Worm (Caenorhabditis elegans) whole organism, late embryonic: Measurements from ENCODE around the gene cnx-1.

Source experiments
- C38D4.7 ChIP-seq: fragments of 200-800 bp; sonication (Bioruptor generic); optimal IDR thresholded peaks from 2 replicates; lab custom pipeline; 2018; ENCODE audit warnings: mild to moderate bottlenecking, missing genetic modification characterization, moderate library complexity, missing compliant biosample characterization
- F13H6.1 ChIP-seq: sonication (generic microtip); optimal IDR thresholded peaks from 2 replicates; lab custom pipeline; 2016; ENCODE audit warnings: missing genetic modification characterization, missing compliant biosample characterization
- K02D7.2 ChIP-seq: sonication (generic microtip); optimal IDR thresholded peaks from 2 replicates; lab custom pipeline; 2017; ENCODE audit warnings: mild to moderate bottlenecking, missing genetic modification characterization, missing compliant biosample characterization
- ceh-18 ChIP-seq: sonication (generic microtip); optimal IDR thresholded peaks from 2 replicates; lab custom pipeline; 2016; ENCODE audit warnings: missing genetic modification characterization, missing compliant biosample characterization
- ceh-19 ChIP-seq: fragments of 200-800 bp; sonication (Bioruptor generic); optimal IDR thresholded peaks from 2 replicates; lab custom pipeline; 2018; ENCODE audit warnings: mild to moderate bottlenecking, missing genetic modification characterization, missing compliant biosample characterization
- ceh-22 ChIP-seq: sonication (generic microtip); optimal IDR thresholded peaks from 2 replicates; lab custom pipeline; 2017; ENCODE audit warnings: missing biosample characterization, missing genetic modification characterization
- ceh-30 ChIP-seq: fragments of 150-350 bp; optimal IDR thresholded peaks from 2 replicates; lab custom pipeline; 2014; ENCODE audit warnings: missing biosample characterization, missing genetic modification characterization
- ceh-6 ChIP-seq: fragments of 200-800 bp; sonication (Bioruptor generic); optimal IDR thresholded peaks from 2 replicates; lab custom pipeline; 2018; ENCODE audit warnings: mild to moderate bottlenecking, missing genetic modification characterization, missing compliant biosample characterization
- dve-1 ChIP-seq: sonication (generic microtip); optimal IDR thresholded peaks from 2 replicates; lab custom pipeline; 2017; ENCODE audit warnings: antibody characterized with exemption, mild to moderate bottlenecking, missing genetic modification characterization, missing compliant biosample characterization
- elt-2 ChIP-seq: sonication (generic microtip); optimal IDR thresholded peaks from 2 replicates; lab custom pipeline; 2016; ENCODE audit warnings: missing genetic modification reagents, missing genetic modification characterization, missing compliant biosample characterization
- eyg-1 ChIP-seq: sonication (generic microtip); optimal IDR thresholded peaks from 2 replicates; lab custom pipeline; 2016; ENCODE audit warnings: missing genotype, missing genetic modification characterization, missing compliant biosample characterization
- fkh-10 ChIP-seq: fragments of 150-350 bp; optimal IDR thresholded peaks from 2 replicates; lab custom pipeline; 2014; ENCODE audit warnings: missing biosample characterization, missing genetic modification reagents, missing genetic modification characterization
- gmeb-2 ChIP-seq: sonication (generic microtip); optimal IDR thresholded peaks from 2 replicates; lab custom pipeline; 2016; ENCODE audit warnings: missing genetic modification characterization, inconsistent platforms, missing compliant biosample characterization
- hlh-30 ChIP-seq: sonication (generic microtip); optimal IDR thresholded peaks from 2 replicates; lab custom pipeline; 2017; ENCODE audit warnings: antibody characterized with exemption, missing genetic modification characterization, missing compliant biosample characterization; ENCODE audit not compliant: insufficient read depth
- hlh-6 ChIP-seq: sonication (generic microtip); optimal IDR thresholded peaks from 2 replicates; lab custom pipeline; 2016; ENCODE audit warnings: missing genotype, missing genetic modification characterization, missing compliant biosample characterization
- lin-11 ChIP-seq: fragments of 200-800 bp; sonication (Bioruptor generic); optimal IDR thresholded peaks from 2 replicates; lab custom pipeline; 2018; ENCODE audit warnings: mild to moderate bottlenecking, missing genetic modification characterization, missing compliant biosample characterization
- nfya-1 ChIP-seq: sonication (generic microtip); optimal IDR thresholded peaks from 2 replicates; lab custom pipeline; 2017; ENCODE audit warnings: missing genetic modification characterization, mild to moderate bottlenecking, missing compliant biosample characterization, antibody characterized with exemption, moderate library complexity
- nhr-11 ChIP-seq: fragments of 150-350 bp; optimal IDR thresholded peaks from 2 replicates; lab custom pipeline; 2014; ENCODE audit warnings: missing biosample characterization, missing genetic modification characterization
- npax-4 ChIP-seq: sonication (generic microtip); optimal IDR thresholded peaks from 2 replicates; lab custom pipeline; 2016; ENCODE audit warnings: missing genetic modification characterization, missing compliant biosample characterization
- odd-2 ChIP-seq: sonication (generic microtip); optimal IDR thresholded peaks from 2 replicates; lab custom pipeline; 2017; ENCODE audit warnings: antibody characterized with exemption, mild to moderate bottlenecking, missing genetic modification characterization, missing compliant biosample characterization
- pat-9 ChIP-seq: fragments of 200-800 bp; sonication (Bioruptor generic); optimal IDR thresholded peaks from 2 replicates; lab custom pipeline; 2018; ENCODE audit warnings: mild to moderate bottlenecking, missing genetic modification characterization, moderate library complexity, missing compliant biosample characterization
- pax-1 ChIP-seq: fragments of 150-350 bp; optimal IDR thresholded peaks from 2 replicates; lab custom pipeline; 2014; ENCODE audit warnings: missing biosample characterization, missing genetic modification characterization
- pha-4 ChIP-seq: fragments of 150-350 bp; optimal IDR thresholded peaks from 2 replicates; lab custom pipeline; 2018; ENCODE audit warnings: missing biosample characterization, missing genetic modification reagents, missing genetic modification characterization
- pqm-1 ChIP-seq: sonication (generic microtip); optimal IDR thresholded peaks from 2 replicates; lab custom pipeline; 2016; ENCODE audit warnings: missing genetic modification characterization, missing compliant biosample characterization
- pros-1 ChIP-seq: fragments of 150-350 bp; optimal IDR thresholded peaks from 2 replicates; lab custom pipeline; 2014; ENCODE audit warnings: missing biosample characterization, missing genetic modification reagents, missing genetic modification characterization
- rnt-1 ChIP-seq: sonication (generic microtip); optimal IDR thresholded peaks from 2 replicates; lab custom pipeline; 2016; ENCODE audit warnings: missing genetic modification characterization, missing compliant biosample characterization
- sox-2 ChIP-seq: fragments of 200-800 bp; sonication (Bioruptor generic); IDR thresholded peaks from 2 replicates; pipeline ENCODE4 v1.3.6; 2022; ENCODE audit warnings: missing genetic modification reagents, missing genetic modification characterization, missing compliant biosample characterization
- syd-9 ChIP-seq: sonication (generic microtip); optimal IDR thresholded peaks from 2 replicates; lab custom pipeline; 2016; ENCODE audit warnings: mild to moderate bottlenecking, missing genetic modification characterization, moderate library complexity, missing compliant biosample characterization
- tbx-2 ChIP-seq: sonication (generic microtip); optimal IDR thresholded peaks from 2 replicates; lab custom pipeline; 2016; ENCODE audit warnings: missing genetic modification characterization, missing compliant biosample characterization
- tbx-7 ChIP-seq: sonication (generic microtip); optimal IDR thresholded peaks from 2 replicates; lab custom pipeline; 2016; ENCODE audit warnings: missing genotype, missing genetic modification characterization, missing compliant biosample characterization
- ztf-16 ChIP-seq: sonication (generic microtip); optimal IDR thresholded peaks from 2 replicates; lab custom pipeline; 2017; ENCODE audit warnings: missing genetic modification characterization, missing compliant biosample characterization

cnx-1 gene

DNA sequence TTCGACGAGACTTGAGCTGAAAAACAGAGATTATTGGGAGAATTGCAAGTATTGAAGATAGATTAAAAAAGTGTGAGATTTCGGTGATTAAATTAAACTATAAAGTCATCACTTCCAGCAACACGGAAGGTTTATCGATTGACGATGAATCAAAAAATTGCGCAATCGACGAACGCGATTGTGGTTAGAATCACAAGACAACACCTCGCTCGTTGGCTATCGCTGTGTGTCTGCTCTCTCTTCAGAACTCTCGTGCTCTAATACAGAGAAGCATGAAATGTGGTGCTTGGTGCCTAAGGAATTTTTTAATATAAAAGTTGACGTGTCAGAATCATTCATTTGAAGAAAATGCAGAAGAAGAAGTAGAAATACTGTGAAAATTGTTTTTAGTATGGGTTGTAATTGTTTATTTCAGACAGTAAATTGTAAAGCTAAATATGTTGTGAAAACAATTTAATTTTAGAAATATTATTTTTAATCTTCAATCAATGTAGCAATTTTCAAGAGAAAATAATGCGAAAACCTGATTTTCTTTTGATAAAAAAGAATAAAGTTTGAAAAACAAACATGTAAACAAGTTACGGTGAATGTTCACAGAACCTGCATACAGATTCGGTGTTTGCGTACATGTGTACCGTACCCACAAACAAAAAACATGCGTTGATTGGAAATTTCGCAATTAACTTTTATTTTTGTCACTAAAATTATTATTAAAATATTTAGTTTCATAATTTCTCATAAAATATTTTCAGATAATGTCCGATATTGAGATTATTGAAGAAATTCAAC, 10.4 kb upstream of the cnx-1 start, which contains the start of the genes ZK632.10 and ZK632.11:
Gene ZK632.10, minus strand, starts transcription at position 560 of the 789 bp plus-strand sequence.
Gene ZK632.11, plus strand, starts transcription at position 753 of the 789 bp plus-strand sequence.
- TF ChIP-seq odd-2 (no peak), ceh-30 (no peak), hlh-30 (peak; percentile 78), ceh-19 (no peak), pha-4 (no peak), rnt-1 (peak; percentile 7), nhr-11 (tag; lab: Kevin White, UChicago) (no peak), nfya-1 (tag; lab: Kevin White, UChicago) (peak; percentile 18)

DNA sequence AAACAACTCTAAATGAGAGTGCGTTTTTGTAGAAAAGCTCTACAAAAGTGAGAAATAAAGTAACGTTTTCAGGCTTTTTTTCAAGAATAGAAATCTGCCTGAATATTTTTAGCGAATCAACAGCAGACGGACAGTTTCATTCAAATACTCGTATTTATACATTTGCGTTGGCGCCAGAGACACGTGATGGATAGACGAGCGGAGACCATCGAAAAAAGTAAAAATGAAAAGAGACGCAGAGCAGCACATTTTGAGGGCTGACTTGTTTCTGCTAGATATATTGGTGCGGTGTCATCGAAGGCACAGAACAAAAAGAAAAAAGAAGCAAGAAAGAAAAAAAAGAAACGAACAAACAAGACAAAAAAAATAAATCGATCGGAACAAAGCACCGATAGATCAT, 9.1 kb upstream of the cnx-1 start:
- TF ChIP-seq K02D7.2 (tag; lab: Kevin White, UChicago), result no peak
- no peak for TF ChIP-seq pros-1 (tag; lab: Kevin White, UChicago)
- peak; percentile 55 for TF ChIP-seq hlh-30
- peak; percentile 3 for TF ChIP-seq nfya-1 (tag; lab: Kevin White, UChicago)

DNA sequence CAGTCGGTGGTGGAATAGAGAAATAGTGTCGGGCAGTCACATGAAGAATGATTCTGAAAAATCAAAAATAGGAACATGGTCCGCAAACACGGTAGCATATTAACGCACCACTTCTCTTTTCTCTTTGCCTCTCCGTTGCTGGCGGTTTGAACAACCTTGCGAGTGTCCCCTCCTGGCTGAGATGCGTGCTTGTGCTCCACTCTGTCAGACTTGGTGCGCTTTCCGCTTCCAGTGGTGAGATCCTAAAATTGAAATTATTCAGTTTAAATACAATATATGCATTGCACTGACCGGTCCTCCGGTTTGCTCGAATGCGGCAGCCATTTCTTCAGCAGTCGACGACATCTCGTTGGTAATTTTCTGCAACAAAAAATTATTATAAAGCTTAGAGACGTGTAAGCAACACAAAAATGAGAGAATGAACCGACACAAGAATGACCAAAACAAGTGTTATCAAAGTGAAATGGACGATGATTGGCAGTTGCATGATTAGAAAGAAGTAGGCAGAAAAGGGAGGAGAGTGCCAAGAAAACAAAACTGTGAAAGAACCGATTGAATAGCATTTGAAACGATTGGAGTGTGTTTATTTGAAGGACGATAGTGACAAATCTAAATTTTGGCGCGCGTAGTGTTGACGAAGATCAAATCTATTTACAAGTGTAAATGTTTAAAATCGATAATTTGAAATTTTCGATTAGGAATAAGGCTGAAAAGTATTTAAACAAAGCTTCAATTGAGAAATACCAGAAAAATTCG, 8.3 kb upstream of the cnx-1 start, which contains the start of gene ZK632.9:
Gene ZK632.9, minus strand, starts transcription at position 360 of the 756 bp plus-strand sequence.
- TF ChIP-seq tbx-7, result no peak
- peak; percentile 14 for TF ChIP-seq tbx-2 (tag; lab: Kevin White, UChicago)
- TF ChIP-seq pax-1 (tag; lab: Kevin White, UChicago), result no peak
- TF ChIP-seq gmeb-2 (tag; lab: Kevin White, UChicago), result no peak
- TF ChIP-seq F13H6.1, result no peak
- no peak for TF ChIP-seq ceh-22 (tag; lab: Kevin White, UChicago)

DNA sequence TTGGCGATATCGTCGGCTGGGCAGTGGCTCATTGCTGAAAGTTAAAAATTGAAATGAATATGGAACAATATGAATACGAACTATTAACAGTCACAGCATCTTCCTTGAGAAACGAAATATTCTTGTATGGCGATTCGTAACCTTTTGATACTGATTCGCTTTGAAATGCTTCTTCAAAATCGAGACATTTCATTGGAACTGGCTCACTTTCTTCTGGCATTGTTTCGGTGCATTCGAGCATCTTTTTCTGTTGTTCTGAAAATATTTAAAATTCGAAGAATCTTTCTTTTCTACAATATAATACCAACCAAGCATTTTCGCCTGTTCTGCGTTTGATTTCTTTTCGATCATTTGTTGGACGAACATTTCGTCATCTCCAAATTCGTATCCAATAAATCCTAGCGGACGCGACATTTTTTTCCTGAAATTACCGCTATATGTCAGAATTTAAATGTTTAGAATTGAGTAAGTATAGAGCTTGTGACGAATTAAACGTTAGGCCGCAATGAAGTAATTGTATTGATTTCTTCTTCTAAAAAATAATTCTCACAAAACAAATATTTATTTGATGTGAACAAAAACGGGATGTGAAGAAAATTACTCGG, 7.5 kb upstream of the cnx-1 start, which contains the start of gene lin-52:
Gene lin-52, minus strand, starts transcription at position 421 of the 605 bp plus-strand sequence.
- no peak for TF ChIP-seq ceh-18 (tag; lab: Kevin White, UChicago)
- no peak for TF ChIP-seq syd-9
- TF ChIP-seq hlh-6 (tag; lab: Kevin White, UChicago), result no peak
- no peak for TF ChIP-seq lin-11 (tag; lab: Kevin White, UChicago)
- no peak for TF ChIP-seq dve-1 (tag; lab: Kevin White, UChicago)
- TF ChIP-seq C38D4.7 (GFP tag; lab: Kevin White, UChicago), result no peak
- no peak for TF ChIP-seq ceh-6
- TF ChIP-seq ztf-16 (tag; lab: Kevin White, UChicago), result no peak
- no peak for TF ChIP-seq fkh-10
- no peak for TF ChIP-seq elt-2 (tag; lab: Kevin White, UChicago)
- TF ChIP-seq ceh-22 (tag; lab: Kevin White, UChicago), result no peak
- TF ChIP-seq pha-4, result no peak

DNA sequence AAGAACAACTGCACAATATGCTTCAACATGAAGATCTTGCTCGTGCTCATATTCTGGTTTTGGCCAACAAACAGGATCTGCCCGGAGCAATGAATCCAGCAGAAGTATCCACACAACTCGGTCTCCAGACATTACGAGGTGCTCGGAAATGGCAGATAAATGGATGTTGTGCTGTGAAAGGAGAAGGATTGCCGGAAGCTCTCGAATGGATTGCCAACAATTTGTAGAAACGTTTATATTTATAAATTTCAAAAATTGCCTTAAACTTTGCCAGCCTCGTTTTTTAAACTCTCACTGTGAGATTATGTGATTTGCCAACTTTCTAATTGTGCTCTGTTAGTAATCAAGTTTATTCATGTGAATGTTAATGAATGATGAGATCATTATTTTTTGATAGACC, 6.8 kb upstream of the cnx-1 start:
- TF ChIP-seq elt-2 (tag; lab: Kevin White, UChicago) (no peak), hlh-30 (no peak), nfya-1 (tag; lab: Kevin White, UChicago) (no peak), F13H6.1 (no peak), npax-4 (no peak), pat-9 (tag; lab: Kevin White, UChicago) (no peak), tbx-7 (no peak), eyg-1 (no peak), ceh-30 (no peak), pqm-1 (tag; lab: Kevin White, UChicago) (no peak), sox-2 (no peak)
